Fruit fly (Drosophila melanogaster) whole organism, embryonic: Measurements from ENCODE around the gene Npc2f.

ENCODE experiments used
- CG12155 ChIP-seq: fragments of 200-800 bp; sonication (Bioruptor generic); optimal IDR thresholded peaks from 3 replicates; lab custom pipeline; 2016; ENCODE audit warnings: missing biosample characterization, missing genetic modification characterization
- CG1233 ChIP-seq: fragments of 200-800 bp; sonication (Bioruptor generic); optimal IDR thresholded peaks from 4 replicates; lab custom pipeline; 2018; ENCODE audit warnings: missing biosample characterization, mild to moderate bottlenecking, missing genetic modification characterization
- CG15269 ChIP-seq: fragments of 200-800 bp; sonication (Bioruptor generic); optimal IDR thresholded peaks from 2 replicates; lab custom pipeline; 2018; ENCODE audit warnings: missing biosample characterization, mild to moderate bottlenecking, missing genetic modification characterization, moderate library complexity
- CG4424 ChIP-seq: fragments of 200-800 bp; sonication (Bioruptor generic); optimal IDR thresholded peaks from 3 replicates; lab custom pipeline; 2016; ENCODE audit warnings: missing biosample characterization, missing genetic modification characterization
- Max ChIP-seq: fragments of 200-800 bp; sonication (Bioruptor generic); optimal IDR thresholded peaks from 2 replicates; lab custom pipeline; 2016; ENCODE audit warnings: missing biosample characterization, mild to moderate bottlenecking, missing genetic modification characterization
- Rx ChIP-seq: fragments of 200-800 bp; sonication (Bioruptor generic); IDR thresholded peaks from 2 replicates; pipeline ENCODE4 v1.3.6; 2022; ENCODE audit warnings: missing biosample characterization, missing genetic modification characterization
- ap ChIP-seq: fragments of 200-800 bp; sonication (Bioruptor generic); IDR thresholded peaks from 2 replicates; pipeline ENCODE4 v1.3.6; 2022; ENCODE audit warnings: missing biosample characterization, missing genetic modification characterization
- chn ChIP-seq: fragments of 200-800 bp; sonication (Bioruptor generic); optimal IDR thresholded peaks from 2 replicates; lab custom pipeline; 2016; ENCODE audit warnings: missing biosample characterization, missing genetic modification characterization
- salm ChIP-seq: fragments of 200-800 bp; sonication (Bioruptor generic); optimal IDR thresholded peaks from 2 replicates; lab custom pipeline; 2018; ENCODE audit warnings: missing biosample characterization, mild to moderate bottlenecking, missing genetic modification characterization
- tap ChIP-seq: fragments of 200-800 bp; optimal IDR thresholded peaks from 3 replicates; lab custom pipeline; 2019; ENCODE audit warnings: missing biosample characterization, mild to moderate bottlenecking, missing genetic modification characterization, moderate library complexity

DNA sequence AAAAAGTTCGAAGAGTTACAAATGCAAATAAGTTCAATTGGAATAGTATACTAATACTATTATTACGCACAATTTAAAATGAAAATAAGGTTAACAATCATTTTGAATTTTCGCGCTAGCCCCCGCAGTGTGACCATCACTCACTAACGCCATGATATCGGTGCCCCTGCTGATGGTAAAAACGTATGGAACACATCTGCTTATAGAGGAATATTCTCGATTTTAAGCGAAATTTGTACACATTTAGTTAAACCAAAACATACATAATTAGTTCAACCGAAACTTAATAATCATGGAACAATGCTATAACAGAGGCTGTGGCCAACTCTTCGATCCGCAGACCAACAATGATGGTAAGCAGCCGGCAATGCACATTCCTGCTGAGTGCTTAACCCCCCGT, 48.5 kb downstream of the Npc2f start, which contains the start of gene mora:
- TF ChIP-seq CG15269 (tag; lab: Kevin White, UChicago) (no peak), Max (GFP tag; lab: Kevin White, UChicago) (no peak), tap (tag; lab: Kevin White, UChicago) (no peak), ap (no peak), Rx (GFP tag; lab: Robert Waterston, UW) (no peak), chn (GFP tag; lab: Kevin White, UChicago) (no peak), CG4424 (GFP tag; lab: Kevin White, UChicago) (no peak), CG1233 (no peak), CG12155 (GFP tag; lab: Kevin White, UChicago) (no peak), salm (no peak)
